Worm (Caenorhabditis elegans): ENCODE results near the gene nca-2.
A peak's percentile ranks its signal among the peaks of the same experiment; 100 is the strongest.

The nca-2 gene

ce11 chrIII:5013915-5014346 is 48.6 kb downstream of the nca-2 start (continued):
- TF ChIP-seq skn-1 (tag; optimal IDR thresholded peaks at IDR 0.05) (peak; percentile 38), elt-2 (tag; optimal IDR thresholded peaks at IDR 0.05) (peak; percentile 66), ceh-9 (tag; optimal IDR thresholded peaks at IDR 0.05) (no peak), lin-39 (tag; optimal IDR thresholded peaks at IDR 0.05) (peak; percentile 95), nhr-23 (tag; optimal IDR thresholded peaks at IDR 0.05) (peak; percentile 83), ama-1 (optimal IDR thresholded peaks at IDR 0.05) (peak; percentile 44), tbx-2 (tag; optimal IDR thresholded peaks at IDR 0.05) (peak; percentile 76), nfya-1 (tag; optimal IDR thresholded peaks at IDR 0.05; ENCODE audit: insufficient read depth) (peak; percentile 91), mdl-1 (tag; optimal IDR thresholded peaks at IDR 0.05) (peak; percentile 41), fkh-2 (tag; optimal IDR thresholded peaks at IDR 0.05) (no peak), snpc-4 (tag; optimal IDR thresholded peaks at IDR 0.05) (peak; percentile 74), nhr-76 (tag; optimal IDR thresholded peaks at IDR 0.05) (no peak), egl-5 (tag; optimal IDR thresholded peaks at IDR 0.05) (peak; percentile 26), lin-15B (tag; optimal IDR thresholded peaks at IDR 0.05) (peak; percentile 73), nhr-28 (tag; optimal IDR thresholded peaks at IDR 0.05) (no peak)

ce11 chrIII:5017550-5017949 is 52.2 kb downstream of the nca-2 start, which contains the start of gene larp-1:
Gene larp-1, minus strand, starts transcription at chrIII:5017650.
- no peak for TF ChIP-seq nhr-77 (tag; optimal IDR thresholded peaks at IDR 0.05)
- TF ChIP-seq ceh-16 (tag; optimal IDR thresholded peaks at IDR 0.05) = no peak
- TF ChIP-seq ceh-82 (tag; optimal IDR thresholded peaks at IDR 0.05) = no peak
- TF ChIP-seq skn-1 (tag; optimal IDR thresholded peaks at IDR 0.05) = no peak
- no peak for TF ChIP-seq ceh-9 (tag; optimal IDR thresholded peaks at IDR 0.05)
- TF ChIP-seq mml-1 (tag; optimal IDR thresholded peaks at IDR 0.05) = no peak
- TF ChIP-seq tbx-2 (tag; optimal IDR thresholded peaks at IDR 0.05) = no peak
- no peak for TF ChIP-seq aly-2 (tag; optimal IDR thresholded peaks at IDR 0.05)
- TF ChIP-seq egl-5 (tag; optimal IDR thresholded peaks at IDR 0.05) = no peak
- no peak for TF ChIP-seq nhr-11 (tag; optimal IDR thresholded peaks at IDR 0.05)

- TF ChIP-seq zag-1 (tag; optimal IDR thresholded peaks at IDR 0.05) (peak; percentile 29), ZK546.5 (tag; optimal IDR thresholded peaks at IDR 0.05) (peak; percentile 60), ceh-82 (tag; optimal IDR thresholded peaks at IDR 0.05) (peak; percentile 87), unc-39 (tag; optimal IDR thresholded peaks at IDR 0.05) (no peak), elt-3 (tag; optimal IDR thresholded peaks at IDR 0.05) (peak; percentile 5 to 73 (median 6)), eor-1 (tag; optimal IDR thresholded peaks at IDR 0.05) (no peak), egl-5 (tag; optimal IDR thresholded peaks at IDR 0.05) (peak; percentile 92), nhr-76 (tag; optimal IDR thresholded peaks at IDR 0.05) (peak; percentile 40), skn-1 (tag; optimal IDR thresholded peaks at IDR 0.05) (peak; percentile 96), hmg-11 (tag; optimal IDR thresholded peaks at IDR 0.05) (peak; percentile 98), ceh-9 (tag; optimal IDR thresholded peaks at IDR 0.05) (no peak), lsy-12 (tag; optimal IDR thresholded peaks at IDR 0.05) (peak; percentile 98), lin-39 (tag; optimal IDR thresholded peaks at IDR 0.05) (peak; percentile 97), jun-1 (tag; optimal IDR thresholded peaks at IDR 0.05) (peak; percentile 97), mdl-1 (tag; optimal IDR thresholded peaks at IDR 0.05) (peak; percentile 61), nhr-77 (tag; optimal IDR thresholded peaks at IDR 0.05) (peak; percentile 88), elt-1 (tag; optimal IDR thresholded peaks at IDR 0.05) (peak; percentile 73), fkh-10 (GFP tag; optimal IDR thresholded peaks at IDR 0.05) (peak; percentile 91), fkh-2 (tag; optimal IDR thresholded peaks at IDR 0.05) (no peak), R02D3.7 (tag; optimal IDR thresholded peaks at IDR 0.05) (peak; percentile 86), aly-2 (tag; optimal IDR thresholded peaks at IDR 0.05) (peak; percentile 62), snpc-4 (tag; optimal IDR thresholded peaks at IDR 0.05) (peak; percentile 95), pha-4 (tag; optimal IDR thresholded peaks at IDR 0.05) (peak; percentile 100), nhr-11 (tag; optimal IDR thresholded peaks at IDR 0.05) (peak; percentile 91), nhr-67 (tag; optimal IDR thresholded peaks at IDR 0.05) (no peak), nhr-23 (tag; optimal IDR thresholded peaks at IDR 0.05) (peak; percentile 99), mml-1 (tag; optimal IDR thresholded peaks at IDR 0.05) (no peak), nhr-25 (tag; optimal IDR thresholded peaks at IDR 0.05) (peak; percentile 100), nhr-12 (tag; optimal IDR thresholded peaks at IDR 0.05) (no peak), daf-12 (tag; optimal IDR thresholded peaks at IDR 0.05) (peak; percentile 2), ztf-11 (tag; optimal IDR thresholded peaks at IDR 0.05) (no peak), egl-27 (tag; optimal IDR thresholded peaks at IDR 0.05) (peak; percentile 95), nfya-1 (tag; optimal IDR thresholded peaks at IDR 0.05; ENCODE audit: insufficient read depth) (peak; percentile 97), lin-15B (tag; optimal IDR thresholded peaks at IDR 0.05) (peak; percentile 95), tbx-2 (tag; optimal IDR thresholded peaks at IDR 0.05) (peak; percentile 95), ceh-28 (tag; optimal IDR thresholded peaks at IDR 0.05) (peak; percentile 93), unc-62 (GFP tag; optimal IDR thresholded peaks at IDR 0.05) (peak; percentile 60), ztf-4 (tag; optimal IDR thresholded peaks at IDR 0.05) (peak; percentile 83), nhr-28 (tag; optimal IDR thresholded peaks at IDR 0.05) (peak; percentile 49), elt-2 (tag; optimal IDR thresholded peaks at IDR 0.05) (peak; percentile 93), pqm-1 (tag; optimal IDR thresholded peaks at IDR 0.05) (peak; percentile 90), sea-2 (GFP tag; optimal IDR thresholded peaks at IDR 0.05) (no peak), nhr-43 (tag; optimal IDR thresholded peaks at IDR 0.05; ENCODE audit: poor library complexity, severe bottlenecking) (peak; percentile 97), ceh-16 (tag; optimal IDR thresholded peaks at IDR 0.05) (peak; percentile 68), ama-1 (optimal IDR thresholded peaks at IDR 0.05) (peak; percentile 77)
Measured at ce11 chrIII:5018116-5018689, 52.8 kb downstream of the nca-2 start, which contains the start of gene wip-1. Gene wip-1, plus strand, starts transcription at chrIII:5018639.
